Fruit fly (Drosophila melanogaster) S2 (cell line): ENCODE data around the gene Cdc6.

ENCODE experiments used
- CG8478 ChIP-seq: fragments of >200 bp; optimal IDR thresholded peaks from 2 replicates; lab custom pipeline; 2018
- CTCF ChIP-seq, 2 experiments: fragments of >200 bp; optimal IDR thresholded peaks; 2 replicates each; lab custom pipeline; 2018

DNA sequence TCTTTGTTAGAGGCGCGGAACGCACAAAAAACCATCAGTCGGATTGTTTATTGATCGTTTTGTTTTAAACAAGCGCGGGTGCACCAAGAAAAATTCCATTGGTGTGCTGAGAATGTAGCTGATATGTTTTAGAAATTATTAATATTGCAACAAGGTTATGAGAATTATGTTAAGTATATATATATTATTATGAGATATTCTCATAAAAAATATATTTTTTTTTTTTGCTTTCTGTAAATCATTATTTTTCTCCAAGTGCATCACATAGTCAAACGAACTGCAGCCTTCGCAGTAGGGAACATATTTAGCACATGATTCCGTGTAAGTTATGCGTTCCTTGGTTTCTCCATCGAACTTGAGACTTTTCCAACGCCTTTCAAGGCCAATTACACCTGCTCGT lies 4.9 kb downstream of the Cdc6 start:
- TF ChIP-seq CG8478 (lab: Kevin White, UChicago): no peak
- TF ChIP-seq CTCF (optimal IDR thresholded peaks at IDR 0.05; lab: Kevin White, UChicago): no peak
